Worm (Caenorhabditis elegans) whole organism, mixed stage, embryonic: ENCODE results near the gene ceh-18.

ENCODE experiments used
- M03D4.4 ChIP-seq: sonication (generic microtip); optimal IDR thresholded peaks from 2 replicates; lab custom pipeline; 2017; ENCODE audit warnings: mild to moderate bottlenecking, missing genetic modification characterization, missing compliant biosample characterization
- bed-3 ChIP-seq: fragments of 200-800 bp; sonication (Bioruptor generic); optimal IDR thresholded peaks from 3 replicates; lab custom pipeline; 2018; ENCODE audit warnings: mild to moderate bottlenecking, missing genetic modification characterization, moderate library complexity, missing compliant biosample characterization
- blmp-1 ChIP-seq: fragments of 150-350 bp; optimal IDR thresholded peaks from 2 replicates; lab custom pipeline; 2014; ENCODE audit warnings: missing biosample characterization, missing genetic modification characterization
- ceh-39 ChIP-seq: fragments of 150-350 bp; optimal IDR thresholded peaks from 2 replicates; lab custom pipeline; 2014; ENCODE audit warnings: missing biosample characterization, missing genetic modification characterization
- ceh-43 ChIP-seq: fragments of 200-800 bp; sonication (Bioruptor generic); optimal IDR thresholded peaks from 2 replicates; lab custom pipeline; 2018; ENCODE audit warnings: mild to moderate bottlenecking, missing genetic modification characterization, moderate library complexity, missing compliant biosample characterization
- ceh-83 ChIP-seq: fragments of 200-800 bp; sonication (Bioruptor generic); optimal IDR thresholded peaks from 2 replicates; lab custom pipeline; 2018; ENCODE audit warnings: mild to moderate bottlenecking, missing genetic modification characterization, missing compliant biosample characterization
- ces-1 ChIP-seq: fragments of 150-350 bp; optimal IDR thresholded peaks from 2 replicates; lab custom pipeline; 2014; ENCODE audit warnings: missing biosample characterization, missing genetic modification reagents, missing genetic modification characterization
- cnd-1 ChIP-seq: fragments of 200-800 bp; sonication (Bioruptor generic); optimal IDR thresholded peaks from 2 replicates; lab custom pipeline; 2018; ENCODE audit warnings: mild to moderate bottlenecking, missing genetic modification characterization, missing compliant biosample characterization
- drap-1 ChIP-seq: fragments of 200-800 bp; sonication (Bioruptor generic); optimal IDR thresholded peaks from 3 replicates; lab custom pipeline; 2018; ENCODE audit warnings: mild to moderate bottlenecking, missing genetic modification characterization, missing compliant biosample characterization
- elt-1 ChIP-seq: sonication (generic microtip); optimal IDR thresholded peaks from 2 replicates; lab custom pipeline; 2017; ENCODE audit warnings: missing genetic modification characterization, mild to moderate bottlenecking, missing compliant biosample characterization, antibody characterized with exemption, moderate library complexity, borderline replicate concordance; ENCODE audit not compliant: insufficient read depth
- elt-3 ChIP-seq: fragments of 150-350 bp; optimal IDR thresholded peaks from 2 replicates; lab custom pipeline; 2014; ENCODE audit warnings: missing biosample characterization, missing genetic modification characterization
- flh-1 ChIP-seq: fragments of 200-800 bp; sonication (Bioruptor generic); optimal IDR thresholded peaks from 2 replicates; lab custom pipeline; 2018; ENCODE audit warnings: mild to moderate bottlenecking, missing genetic modification characterization, moderate library complexity, missing compliant biosample characterization
- hlh-1 ChIP-seq: fragments of 150-350 bp; optimal IDR thresholded peaks from 2 replicates; lab custom pipeline; 2014; ENCODE audit warnings: missing biosample characterization, missing genetic modification reagents, missing genetic modification characterization
- lin-32 ChIP-seq: fragments of 200-800 bp; sonication (Bioruptor generic); optimal IDR thresholded peaks from 2 replicates; lab custom pipeline; 2018; ENCODE audit warnings: mild to moderate bottlenecking, missing genetic modification characterization, missing compliant biosample characterization
- lsy-2 ChIP-seq: fragments of 150-350 bp; optimal IDR thresholded peaks from 2 replicates; lab custom pipeline; 2014; ENCODE audit warnings: missing biosample characterization, missing genetic modification characterization
- mab-5 ChIP-seq: fragments of 150-350 bp; optimal IDR thresholded peaks from 2 replicates; lab custom pipeline; 2014; ENCODE audit warnings: missing biosample characterization, missing genetic modification characterization
- mep-1 ChIP-seq: fragments of 150-350 bp; optimal IDR thresholded peaks from 2 replicates; lab custom pipeline; 2017; ENCODE audit warnings: missing biosample characterization, missing genetic modification reagents, missing genetic modification characterization, inconsistent platforms
- nhr-12 ChIP-seq: fragments of 150-350 bp; optimal IDR thresholded peaks from 2 replicates; lab custom pipeline; 2014; ENCODE audit warnings: missing biosample characterization, missing genetic modification characterization
- nhr-2 ChIP-seq: fragments of 150-350 bp; optimal IDR thresholded peaks from 2 replicates; lab custom pipeline; 2014; ENCODE audit warnings: missing biosample characterization, missing genetic modification characterization
- nhr-237 ChIP-seq: fragments of 150-350 bp; optimal IDR thresholded peaks from 2 replicates; lab custom pipeline; 2014; ENCODE audit warnings: missing biosample characterization, missing genetic modification characterization
- nhr-28 ChIP-seq: fragments of 150-350 bp; optimal IDR thresholded peaks from 2 replicates; lab custom pipeline; 2014; ENCODE audit warnings: missing biosample characterization, missing genetic modification characterization
- nhr-76 ChIP-seq: sonication (generic microtip); optimal IDR thresholded peaks from 2 replicates; lab custom pipeline; 2017; ENCODE audit warnings: missing biosample characterization, missing genetic modification characterization
- pha-4 ChIP-seq: fragments of 150-350 bp; optimal IDR thresholded peaks from 2 replicates; lab custom pipeline; 2018; ENCODE audit warnings: missing biosample characterization, missing genetic modification reagents, missing genetic modification characterization
- sem-2 ChIP-seq: fragments of 200-800 bp; sonication (Bioruptor generic); optimal IDR thresholded peaks from 2 replicates; lab custom pipeline; 2018; ENCODE audit warnings: mild to moderate bottlenecking, missing genetic modification characterization, missing compliant biosample characterization
- snpc-4 ChIP-seq: fragments of 150-350 bp; optimal IDR thresholded peaks from 2 replicates; lab custom pipeline; 2014; ENCODE audit warnings: missing biosample characterization, missing genetic modification characterization
- sptf-1 ChIP-seq: sonication (generic microtip); optimal IDR thresholded peaks from 2 replicates; lab custom pipeline; 2017; ENCODE audit warnings: mild to moderate bottlenecking, missing genetic modification characterization, moderate library complexity, missing compliant biosample characterization
- tbx-8 ChIP-seq: fragments of 200-800 bp; sonication (Bioruptor generic); optimal IDR thresholded peaks from 2 replicates; lab custom pipeline; 2018; ENCODE audit warnings: mild to moderate bottlenecking, missing genetic modification characterization, moderate library complexity, missing compliant biosample characterization
- unc-120 ChIP-seq: sonication (generic microtip); optimal IDR thresholded peaks from 2 replicates; lab custom pipeline; 2017; ENCODE audit warnings: missing genetic modification characterization, missing compliant biosample characterization; ENCODE audit not compliant: poor library complexity, severe bottlenecking
- unc-39 ChIP-seq: fragments of 150-350 bp; optimal IDR thresholded peaks from 2 replicates; lab custom pipeline; 2014; ENCODE audit warnings: missing biosample characterization, missing genetic modification characterization
- unc-62 ChIP-seq: fragments of 150-350 bp; optimal IDR thresholded peaks from 2 replicates; lab custom pipeline; 2014; ENCODE audit warnings: missing biosample characterization, missing genetic modification reagents, missing genetic modification characterization
- zip-8 ChIP-seq: fragments of 150-350 bp; optimal IDR thresholded peaks from 2 replicates; lab custom pipeline; 2014; ENCODE audit warnings: missing biosample characterization, missing genetic modification characterization
- ztf-11 ChIP-seq: fragments of 150-350 bp; optimal IDR thresholded peaks from 2 replicates; lab custom pipeline; 2014; ENCODE audit warnings: missing biosample characterization, missing genetic modification characterization

Gene ceh-18

DNA sequence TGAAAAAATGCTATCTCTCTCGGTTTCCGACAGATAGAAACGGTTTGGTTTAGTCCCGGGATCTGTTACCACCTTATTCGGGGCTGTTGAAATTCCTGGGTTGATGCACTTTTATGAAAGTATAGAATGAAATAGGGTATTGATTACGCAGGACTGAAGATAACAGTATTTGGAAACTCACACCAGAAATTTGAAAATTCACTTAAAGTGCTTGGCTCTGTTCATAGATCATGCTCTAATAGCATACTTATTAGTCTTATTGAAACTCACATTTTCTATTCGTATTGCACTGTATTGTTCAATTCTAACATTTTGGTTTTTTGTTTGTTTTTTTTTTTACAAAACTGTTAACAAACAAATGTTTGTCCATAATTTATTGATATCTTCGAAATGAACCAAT, 8.6 kb upstream of the ceh-18 start:
- no peak for TF ChIP-seq mep-1 (tag; lab: Kevin White, UChicago)
- TF ChIP-seq nhr-2 (tag; lab: Kevin White, UChicago), result no peak
- no peak for TF ChIP-seq ceh-39 (tag; lab: Kevin White, UChicago)
- TF ChIP-seq zip-8, result no peak
- TF ChIP-seq ceh-83 (GFP tag; lab: Kevin White, UChicago), result no peak
- TF ChIP-seq flh-1 (GFP tag; lab: Kevin White, UChicago), result no peak
- TF ChIP-seq ceh-43 (GFP tag; lab: Kevin White, UChicago), result no peak
- no peak for TF ChIP-seq unc-62
- no peak for TF ChIP-seq lsy-2 (tag; lab: Kevin White, UChicago)
- no peak for TF ChIP-seq drap-1 (GFP tag; lab: Kevin White, UChicago)
- no peak for TF ChIP-seq sptf-1 (tag; lab: Kevin White, UChicago)
- no peak for TF ChIP-seq unc-120
- no peak for TF ChIP-seq ces-1 (GFP tag; lab: Kevin White, UChicago)
- TF ChIP-seq ztf-11 (tag; lab: Kevin White, UChicago), result no peak
- TF ChIP-seq mab-5, result no peak
- TF ChIP-seq lin-32 (GFP tag; lab: Kevin White, UChicago), result no peak
- TF ChIP-seq nhr-76, result no peak
- TF ChIP-seq nhr-237, result no peak
- TF ChIP-seq blmp-1 (tag; lab: Kevin White, UChicago), result no peak
- TF ChIP-seq nhr-28, result no peak

- TF ChIP-seq snpc-4 (tag; lab: Kevin White, UChicago) (no peak), nhr-76 (no peak), hlh-1 (tag; lab: Kevin White, UChicago) (peak; percentile 95), unc-120 (peak; percentile 39)
Observed at ce11 chrX:3861294-3861693, 3.7 kb upstream of the ceh-18 start.

ce11 chrX:3859449-3859848, 1.9 kb upstream of the ceh-18 start:
- TF ChIP-seq mep-1 (tag; lab: Kevin White, UChicago) (no peak), elt-3 (tag; lab: Kevin White, UChicago) (no peak), ceh-39 (tag; lab: Kevin White, UChicago) (no peak), elt-1 (tag; lab: Kevin White, UChicago) (no peak), mab-5 (no peak), flh-1 (GFP tag; lab: Kevin White, UChicago) (no peak), nhr-2 (tag; lab: Kevin White, UChicago) (no peak), unc-39 (tag; lab: Kevin White, UChicago) (no peak), nhr-12 (tag; lab: Kevin White, UChicago) (no peak), unc-120 (no peak), lin-32 (GFP tag; lab: Kevin White, UChicago) (no peak)

- no peak for TF ChIP-seq cnd-1 (tag; lab: Kevin White, UChicago)
- TF ChIP-seq flh-1 (GFP tag; lab: Kevin White, UChicago), result no peak
- no peak for TF ChIP-seq ztf-11 (tag; lab: Kevin White, UChicago)
- no peak for TF ChIP-seq sptf-1 (tag; lab: Kevin White, UChicago)
- no peak for TF ChIP-seq bed-3
- TF ChIP-seq pha-4 (tag; lab: Kevin White, UChicago), result no peak
- no peak for TF ChIP-seq elt-3 (tag; lab: Kevin White, UChicago)
- TF ChIP-seq M03D4.4 (tag; lab: Kevin White, UChicago), result no peak
- no peak for TF ChIP-seq unc-120
- TF ChIP-seq tbx-8 (GFP tag; lab: Kevin White, UChicago), result no peak
- TF ChIP-seq nhr-76, result no peak
- no peak for TF ChIP-seq drap-1 (GFP tag; lab: Kevin White, UChicago)
Observed at ce11 chrX:3858355-3858754, 758 bp upstream of the ceh-18 start.

ce11 chrX:3855717-3856116, 1.9 kb downstream of the ceh-18 start:
- TF ChIP-seq sem-2 (GFP tag; lab: Kevin White, UChicago), result no peak
- peak; percentile 83 for TF ChIP-seq ces-1 (GFP tag; lab: Kevin White, UChicago)
